Worm (Caenorhabditis elegans) whole organism, L1 larva: Measurements from ENCODE around the gene cest-31.

Source experiments
- lsy-2 ChIP-seq, 2 experiments: fragments of 150-350 bp; optimal IDR thresholded peaks; 2 replicates each; lab custom pipeline; 2014; ENCODE audit warnings: missing biosample characterization in 2 of 2, missing genetic modification characterization in 2 of 2
- mep-1 ChIP-seq: fragments of 150-350 bp; optimal IDR thresholded peaks from 2 replicates; lab custom pipeline; 2014; ENCODE audit warnings: missing biosample characterization, missing genetic modification characterization

ce11 chrV:6669520-6669919, 4.5 kb upstream of the cest-31 start, which contains the start of gene cest-28:
- TF ChIP-seq mep-1 (tag; lab: Kevin White, UChicago) = no peak
- TF ChIP-seq lsy-2 (tag; optimal IDR thresholded peaks at IDR 0.05; lab: Kevin White, UChicago) = no peak
